Fruit fly (Drosophila melanogaster): ENCODE results near the gene CG14780.

Gene CG14780

DNA sequence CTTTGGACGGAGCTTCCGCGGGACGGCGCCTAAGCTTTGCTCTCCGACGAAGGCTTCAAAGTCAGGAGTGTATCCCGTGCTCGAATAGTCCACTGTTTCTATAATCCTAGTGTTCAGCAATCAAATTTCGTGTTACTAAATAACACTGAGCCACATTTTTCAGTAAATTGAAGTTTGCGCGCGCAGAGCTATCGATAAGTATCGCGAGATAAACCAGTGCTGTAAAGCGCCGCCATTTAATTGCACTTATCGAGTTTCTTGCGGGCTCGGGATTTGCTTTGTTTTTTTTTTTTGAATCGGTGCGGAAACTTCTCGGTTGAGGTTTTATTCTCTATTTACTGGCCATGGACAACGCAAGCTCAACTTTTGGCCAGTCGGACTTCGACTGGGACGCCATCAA lies 4.5 kb downstream of the CG14780 start, which contains the start of the genes Rab27 and mei-38 (continued):
- TF ChIP-seq CG8359 (GFP tag; optimal IDR thresholded peaks at IDR 0.05; ENCODE audit: borderline replicate concordance) (no peak), tin (GFP tag; optimal IDR thresholded peaks at IDR 0.05) (no peak), vvl (GFP tag; IDR thresholded peaks at IDR 0.05) (peak; percentile 57), da (GFP tag; optimal IDR thresholded peaks at IDR 0.05) (no peak), cwo (GFP tag; optimal IDR thresholded peaks at IDR 0.05) (no peak), fru (optimal IDR thresholded peaks at IDR 0.05) (no peak), Bteb2 (GFP tag; optimal IDR thresholded peaks at IDR 0.05) (no peak), CG11695 (GFP tag; IDR thresholded peaks at IDR 0.05) (no peak), NC2α (GFP tag; optimal IDR thresholded peaks at IDR 0.05) (no peak), CG1602 (GFP tag; optimal IDR thresholded peaks at IDR 0.05) (no peak), Hand (GFP tag; optimal IDR thresholded peaks at IDR 0.05) (no peak), Nf-YB (GFP tag; optimal IDR thresholded peaks at IDR 0.05) (no peak), CG1647 (GFP tag; optimal IDR thresholded peaks at IDR 0.05) (peak; percentile 14), CG6854 (GFP tag; optimal IDR thresholded peaks at IDR 0.05) (no peak), CG15601 (tag; optimal IDR thresholded peaks at IDR 0.05) (no peak), CG10543 (GFP tag; optimal IDR thresholded peaks at IDR 0.05) (no peak), pita (GFP tag; optimal IDR thresholded peaks at IDR 0.05) (no peak), CG11696 (GFP tag; IDR thresholded peaks at IDR 0.05) (no peak), fd3F (GFP tag; optimal IDR thresholded peaks at IDR 0.05) (no peak), CG12659 (GFP tag; optimal IDR thresholded peaks at IDR 0.05) (no peak), CG7786 (GFP tag; optimal IDR thresholded peaks at IDR 0.05) (peak; percentile 36), CG2202 (tag; optimal IDR thresholded peaks at IDR 0.05) (no peak), CG4424 (GFP tag; optimal IDR thresholded peaks at IDR 0.05) (peak; percentile 7), repo (GFP tag; optimal IDR thresholded peaks at IDR 0.05) (peak; percentile 5), emc (GFP tag; optimal IDR thresholded peaks at IDR 0.05) (no peak), CG34224 (GFP tag; IDR thresholded peaks at IDR 0.05; ENCODE audit: partially characterized antibody) (peak; percentile 68), Abd-B (GFP tag; optimal IDR thresholded peaks at IDR 0.05) (peak; percentile 2), nmo (GFP tag; optimal IDR thresholded peaks at IDR 0.05) (no peak), YL-1 (GFP tag; optimal IDR thresholded peaks at IDR 0.05) (no peak), CG3163 (GFP tag; optimal IDR thresholded peaks at IDR 0.05) (peak; percentile 13), Drgx (GFP tag; IDR thresholded peaks at IDR 0.05) (no peak), lov (optimal IDR thresholded peaks at IDR 0.05) (no peak), lov (GFP tag; IDR thresholded peaks at IDR 0.05) (no peak), mirr (GFP tag; optimal IDR thresholded peaks at IDR 0.05) (no peak), Dbx (GFP tag; IDR thresholded peaks at IDR 0.05) (0 out of 3 replicates have a peak, but pooled peaks have one; percentile 14), so (GFP tag; IDR thresholded peaks at IDR 0.05) (no peak), ems (GFP tag; optimal IDR thresholded peaks at IDR 0.05) (no peak), ap (GFP tag; IDR thresholded peaks at IDR 0.05) (no peak), en (GFP tag; optimal IDR thresholded peaks at IDR 0.05) (no peak), yki (optimal IDR thresholded peaks at IDR 0.05) (no peak), CG7839 (tag; optimal IDR thresholded peaks at IDR 0.05) (no peak), Fer3 (tag; optimal IDR thresholded peaks at IDR 0.05) (no peak), kni (GFP tag; optimal IDR thresholded peaks at IDR 0.05) (no peak), lab (GFP tag; optimal IDR thresholded peaks at IDR 0.05) (peak; percentile 37), tup (GFP tag; optimal IDR thresholded peaks at IDR 0.05) (no peak), pho (GFP tag; optimal IDR thresholded peaks at IDR 0.05) (peak; percentile 37), Hsf (GFP tag; optimal IDR thresholded peaks at IDR 0.05) (no peak), CG3407 (GFP tag; optimal IDR thresholded peaks at IDR 0.05) (no peak), CG9797 (GFP tag; optimal IDR thresholded peaks at IDR 0.05) (peak; percentile 32), CG12155 (GFP tag; optimal IDR thresholded peaks at IDR 0.05) (peak; percentile 17), HLH4C (GFP tag; IDR thresholded peaks at IDR 0.05; ENCODE audit: partially characterized antibody) (peak; percentile 62; the same call in 2 of the 3 replicates), jing (GFP tag; optimal IDR thresholded peaks at IDR 0.05) (no peak)

Measured in whole organism, embryonic.